Fruit fly (Drosophila melanogaster) whole organism, embryonic: ENCODE measurements around the gene SKIP.
A peak's percentile ranks its signal among the peaks of the same experiment; 100 is the strongest.

Source experiments
- Abd-B ChIP-seq: fragments of 200-800 bp; sonication (Bioruptor generic); optimal IDR thresholded peaks from 2 replicates; lab custom pipeline; 2018; ENCODE audit warnings: missing biosample characterization, mild to moderate bottlenecking, missing genetic modification characterization, moderate library complexity
- Asciz ChIP-seq: fragments of 200-800 bp; sonication (Bioruptor generic); optimal IDR thresholded peaks from 2 replicates; lab custom pipeline; 2017; ENCODE audit warnings: missing biosample characterization, mild to moderate bottlenecking, missing genetic modification characterization, missing genetic modification reagents
- Atf-2 ChIP-seq: fragments of 200-800 bp; sonication (Bioruptor generic); optimal IDR thresholded peaks from 2 replicates; lab custom pipeline; 2016; ENCODE audit warnings: missing biosample characterization, missing genetic modification characterization
- Awh ChIP-seq: fragments of 200-800 bp; sonication (Bioruptor generic); IDR thresholded peaks from 2 replicates; pipeline ENCODE4, ENCODE4 v1.3.6; 2022; ENCODE audit warnings: missing biosample characterization, missing genetic modification characterization
- BtbVII ChIP-seq: fragments of 200-800 bp; sonication (Bioruptor generic); optimal IDR thresholded peaks from 3 replicates; lab custom pipeline; 2017; ENCODE audit warnings: missing biosample characterization, mild to moderate bottlenecking, missing genetic modification characterization
- CG10274 ChIP-seq: fragments of 200-800 bp; sonication (Bioruptor generic); optimal IDR thresholded peaks from 3 replicates; lab custom pipeline; 2017; ENCODE audit warnings: missing biosample characterization, mild to moderate bottlenecking, missing genetic modification characterization
- CG10654 ChIP-seq: fragments of 200-800 bp; sonication (Bioruptor generic); optimal IDR thresholded peaks from 2 replicates; lab custom pipeline; 2016; ENCODE audit warnings: missing biosample characterization, missing genetic modification characterization
- CG12104 ChIP-seq: fragments of 200-800 bp; sonication (Bioruptor generic); optimal IDR thresholded peaks from 3 replicates; lab custom pipeline; 2016; ENCODE audit warnings: missing biosample characterization, missing genetic modification characterization
- CG14667 ChIP-seq: fragments of 200-800 bp; sonication (Bioruptor generic); IDR thresholded peaks from 2 replicates; pipeline ENCODE4 v1.3.6; 2022; ENCODE audit warnings: missing biosample characterization, missing genetic modification characterization
- CG16863 ChIP-seq: fragments of 200-800 bp; sonication (Bioruptor generic); optimal IDR thresholded peaks from 3 replicates; lab custom pipeline; 2016; ENCODE audit warnings: missing biosample characterization, missing genetic modification characterization
- CG1792 ChIP-seq: fragments of 200-800 bp; sonication (Bioruptor generic); optimal IDR thresholded peaks from 2 replicates; lab custom pipeline; 2016; ENCODE audit warnings: missing biosample characterization, missing genetic modification characterization
- CG18619 ChIP-seq: fragments of 200-800 bp; sonication (Bioruptor generic); optimal IDR thresholded peaks from 3 replicates; lab custom pipeline; 2017; ENCODE audit warnings: missing biosample characterization, mild to moderate bottlenecking, missing genetic modification characterization
- CG18764 ChIP-seq: fragments of 200-800 bp; sonication (Bioruptor generic); optimal IDR thresholded peaks from 3 replicates; lab custom pipeline; 2016; ENCODE audit warnings: missing biosample characterization, missing genetic modification characterization
- CG4360 ChIP-seq: fragments of 200-800 bp; sonication (Bioruptor generic); IDR thresholded peaks from 2 replicates; pipeline ENCODE4 v1.3.6; 2022; ENCODE audit warnings: missing biosample characterization, missing genetic modification characterization
- CG6683 ChIP-seq: fragments of 200-800 bp; sonication (Bioruptor generic); optimal IDR thresholded peaks from 2 replicates; lab custom pipeline; 2017; ENCODE audit warnings: missing biosample characterization, mild to moderate bottlenecking, missing genetic modification characterization, missing genetic modification reagents
- CG6765 ChIP-seq: fragments of 200-800 bp; sonication (Bioruptor generic); optimal IDR thresholded peaks from 3 replicates; lab custom pipeline; 2017; ENCODE audit warnings: missing biosample characterization, mild to moderate bottlenecking, missing genetic modification characterization
- CG7786 ChIP-seq: fragments of 200-800 bp; sonication (Bioruptor generic); optimal IDR thresholded peaks from 2 replicates; lab custom pipeline; 2016; ENCODE audit warnings: missing biosample characterization, missing genetic modification characterization
- CG7839 ChIP-seq: fragments of 200-800 bp; sonication (Bioruptor generic); optimal IDR thresholded peaks from 3 replicates; lab custom pipeline; 2018; ENCODE audit warnings: missing biosample characterization, mild to moderate bottlenecking, missing genetic modification characterization, moderate library complexity
- CG7963 ChIP-seq: fragments of 200-800 bp; sonication (Bioruptor generic); IDR thresholded peaks from 3 replicates; pipeline ENCODE4 v1.3.6; 2022; ENCODE audit warnings: missing biosample characterization, missing genetic modification characterization; ENCODE audit not compliant: partially characterized antibody
- CG7987 ChIP-seq: fragments of 200-800 bp; sonication (Bioruptor generic); optimal IDR thresholded peaks from 2 replicates; lab custom pipeline; 2018; ENCODE audit warnings: missing biosample characterization, mild to moderate bottlenecking, missing genetic modification characterization, moderate library complexity
- CTCF ChIP-seq: fragments of 200-800 bp; sonication (Bioruptor generic); optimal IDR thresholded peaks from 2 replicates; lab custom pipeline; 2017; ENCODE audit warnings: missing biosample characterization, mild to moderate bottlenecking, missing genetic modification characterization, moderate library complexity
- Dad ChIP-seq: fragments of 200-800 bp; sonication (Bioruptor generic); optimal IDR thresholded peaks from 3 replicates; lab custom pipeline; 2016; ENCODE audit warnings: missing biosample characterization, missing genetic modification characterization
- Dbx ChIP-seq: fragments of 200-800 bp; sonication (Bioruptor generic); IDR thresholded peaks from 3 replicates; pipeline ENCODE4 v1.3.6; 2022; ENCODE audit warnings: missing biosample characterization, missing genetic modification characterization
- Doc3 ChIP-seq: fragments of 200-800 bp; sonication (Bioruptor generic); IDR thresholded peaks from 3 replicates; pipeline ENCODE4 v1.3.6; 2022; ENCODE audit warnings: missing biosample characterization, missing genetic modification characterization; ENCODE audit not compliant: partially characterized antibody
- Drgx ChIP-seq: fragments of 200-800 bp; sonication (Bioruptor generic); IDR thresholded peaks from 2 replicates; pipeline ENCODE4 v1.3.6; 2022; ENCODE audit warnings: missing biosample characterization, missing genetic modification characterization
- Max ChIP-seq: fragments of 200-800 bp; sonication (Bioruptor generic); optimal IDR thresholded peaks from 2 replicates; lab custom pipeline; 2016; ENCODE audit warnings: missing biosample characterization, mild to moderate bottlenecking, missing genetic modification characterization
- Myb ChIP-seq: fragments of 200-800 bp; sonication (Bioruptor generic); optimal IDR thresholded peaks from 2 replicates; lab custom pipeline; 2016; ENCODE audit warnings: missing biosample characterization, missing genetic modification characterization
- NfI ChIP-seq: fragments of 200-800 bp; sonication (Bioruptor generic); optimal IDR thresholded peaks from 3 replicates; lab custom pipeline; 2018; ENCODE audit warnings: missing biosample characterization, mild to moderate bottlenecking, missing genetic modification characterization, moderate library complexity
- PHDP ChIP-seq: fragments of 200-800 bp; sonication (Bioruptor generic); optimal IDR thresholded peaks from 3 replicates; lab custom pipeline; 2018; ENCODE audit warnings: missing biosample characterization, mild to moderate bottlenecking, missing genetic modification characterization, moderate library complexity
- Pdp1 ChIP-seq, 2 experiments: fragments of 200-800 bp; sonication (Bioruptor generic); optimal IDR thresholded peaks; 3 replicates each; lab custom pipeline; 2016; ENCODE audit warnings: missing biosample characterization in 2 of 2, missing genetic modification characterization in 2 of 2, mild to moderate bottlenecking in 1 of 2, moderate library complexity in 1 of 2
- Stat92E ChIP-seq, 3 experiments: fragments of >200 bp in 2 of 3; fragments of 200-800 bp in 1 of 3; sonication (Bioruptor generic) in 1 of 3; optimal IDR thresholded peaks; 2 replicates each; lab custom pipeline; 2017 to 2019; ENCODE audit warnings: missing biosample characterization in 3 of 3, missing genetic modification characterization in 3 of 3, mild to moderate bottlenecking in 1 of 3, moderate library complexity in 1 of 3
- YL-1 ChIP-seq: fragments of 200-800 bp; sonication (Bioruptor generic); optimal IDR thresholded peaks from 3 replicates; lab custom pipeline; 2017; ENCODE audit warnings: missing biosample characterization, mild to moderate bottlenecking, missing genetic modification characterization
- bigmax ChIP-seq: fragments of 200-800 bp; sonication (Bioruptor generic); optimal IDR thresholded peaks from 2 replicates; lab custom pipeline; 2018; ENCODE audit warnings: missing biosample characterization, mild to moderate bottlenecking, missing genetic modification characterization
- crc ChIP-seq: fragments of 200-800 bp; sonication (Bioruptor generic); optimal IDR thresholded peaks from 2 replicates; lab custom pipeline; 2016; ENCODE audit warnings: missing biosample characterization, missing genetic modification characterization
- dmrt99B ChIP-seq: fragments of 200-800 bp; sonication (Bioruptor generic); optimal IDR thresholded peaks from 2 replicates; lab custom pipeline; 2018; ENCODE audit warnings: missing biosample characterization, mild to moderate bottlenecking, missing genetic modification characterization, moderate library complexity
- eve ChIP-seq, 2 experiments: fragments of >200 bp; optimal IDR thresholded peaks; 2 replicates each; lab custom pipeline; 2017; ENCODE audit warnings: missing biosample characterization in 2 of 2, missing genetic modification characterization in 2 of 2
- fd3F ChIP-seq: fragments of 200-800 bp; sonication (Bioruptor generic); optimal IDR thresholded peaks from 2 replicates; lab custom pipeline; 2018; ENCODE audit warnings: missing biosample characterization, mild to moderate bottlenecking, missing genetic modification characterization, moderate library complexity
- hbn ChIP-seq: fragments of 200-800 bp; sonication (Bioruptor generic); IDR thresholded peaks from 2 replicates; pipeline ENCODE4 v1.3.6; 2022; ENCODE audit warnings: missing biosample characterization, missing genetic modification characterization; ENCODE audit not compliant: partially characterized antibody
- lilli ChIP-seq: fragments of 200-800 bp; sonication (Bioruptor generic); optimal IDR thresholded peaks from 3 replicates; lab custom pipeline; 2016; ENCODE audit warnings: missing biosample characterization, missing genetic modification characterization
- nerfin-2 ChIP-seq: fragments of 200-800 bp; sonication (Bioruptor generic); IDR thresholded peaks from 2 replicates; pipeline ENCODE4 v1.3.6; 2022; ENCODE audit warnings: missing biosample characterization, missing genetic modification characterization; ENCODE audit not compliant: partially characterized antibody
- nmo ChIP-seq: fragments of 200-800 bp; sonication (Bioruptor generic); optimal IDR thresholded peaks from 2 replicates; lab custom pipeline; 2018; ENCODE audit warnings: missing biosample characterization, mild to moderate bottlenecking, missing genetic modification characterization, moderate library complexity
- pan ChIP-seq, 4 experiments: fragments of >200 bp in 3 of 4; fragments of 200-800 bp in 1 of 4; sonication (Bioruptor generic) in 1 of 4; optimal IDR thresholded peaks in 3 of 4; IDR thresholded peaks in 1 of 4; 2 replicates each; pipeline versions ENCODE4 v1.3.6 to Lab custom; 2017 to 2022; ENCODE audit warnings: missing biosample characterization in 2 of 4, missing genetic modification characterization in 2 of 4, mixed read lengths in 1 of 4
- pita ChIP-seq: fragments of 200-800 bp; sonication (Bioruptor generic); optimal IDR thresholded peaks from 2 replicates; lab custom pipeline; 2017; ENCODE audit warnings: missing biosample characterization, mild to moderate bottlenecking, missing genetic modification characterization
- ranshi ChIP-seq: fragments of 200-800 bp; sonication (Bioruptor generic); IDR thresholded peaks from 2 replicates; pipeline ENCODE4 v1.3.6; 2022; ENCODE audit warnings: missing biosample characterization, missing genetic modification characterization
- sob ChIP-seq: fragments of 200-800 bp; sonication (Bioruptor generic); IDR thresholded peaks from 2 replicates; pipeline ENCODE4 v1.3.6; 2022; ENCODE audit warnings: missing biosample characterization, missing genetic modification characterization
- sqz ChIP-seq: fragments of 200-800 bp; sonication (Bioruptor generic); optimal IDR thresholded peaks from 3 replicates; lab custom pipeline; 2018; ENCODE audit warnings: missing biosample characterization, mild to moderate bottlenecking, missing genetic modification characterization
- tna ChIP-seq: fragments of 200-800 bp; sonication (Bioruptor generic); IDR thresholded peaks from 2 replicates; pipeline ENCODE4 v1.3.6; 2022; ENCODE audit warnings: missing biosample characterization, missing genetic modification characterization; ENCODE audit not compliant: partially characterized antibody
- zen2 ChIP-seq: fragments of 200-800 bp; sonication (Bioruptor generic); IDR thresholded peaks from 3 replicates; pipeline ENCODE4 v1.3.6; 2022; ENCODE audit warnings: missing biosample characterization, missing genetic modification characterization; ENCODE audit not compliant: partially characterized antibody
- zfh1 ChIP-seq: fragments of 200-800 bp; sonication (Bioruptor generic); IDR thresholded peaks from 3 replicates; pipeline ENCODE4 v1.3.6; 2022; ENCODE audit warnings: missing biosample characterization, missing genetic modification characterization

The SKIP gene

DNA sequence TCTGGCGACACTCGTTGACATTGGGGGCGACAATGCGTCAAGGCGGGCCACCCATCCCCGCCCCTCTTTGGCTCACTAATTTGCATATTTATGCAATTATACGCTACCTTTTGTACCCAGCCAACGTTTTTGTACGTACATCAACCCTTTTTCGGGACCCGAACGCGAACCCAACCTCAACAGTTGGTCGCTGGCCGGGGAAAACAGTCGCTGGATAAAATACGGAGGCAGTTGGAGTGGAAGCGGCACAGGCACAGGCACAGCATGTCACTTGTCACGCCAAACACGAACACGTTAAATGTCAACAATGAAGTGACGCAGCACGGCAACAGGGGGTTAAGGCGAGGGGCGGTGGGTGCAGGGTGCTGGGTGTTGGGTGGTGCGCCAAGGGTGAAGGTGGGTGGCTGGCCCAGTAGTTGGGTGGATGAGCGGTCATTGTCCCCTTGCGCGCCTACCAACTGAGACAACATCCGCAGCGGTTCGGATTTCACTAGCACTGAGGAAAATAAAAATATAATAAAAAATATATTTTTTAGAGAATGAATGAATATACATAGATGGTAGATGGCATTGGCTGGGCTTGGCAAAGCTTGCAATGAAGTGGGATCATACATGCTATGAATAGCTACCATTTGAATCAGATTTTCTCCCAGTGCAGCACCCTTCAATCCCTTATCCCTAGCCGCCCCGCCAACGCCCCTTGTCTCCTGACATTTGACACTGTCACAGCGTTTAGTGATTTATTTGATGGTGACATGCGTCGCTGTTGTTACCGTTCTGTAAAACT, 127.2 kb downstream of the SKIP start (continued):
- no peak for TF ChIP-seq crc (GFP tag; lab: Kevin White, UChicago)
- no peak for TF ChIP-seq hbn (GFP tag; lab: Robert Waterston, UW)
- TF ChIP-seq sqz (GFP tag; lab: Kevin White, UChicago) = no peak
- TF ChIP-seq PHDP = no peak
- no peak for TF ChIP-seq Stat92E (GFP tag; optimal IDR thresholded peaks at IDR 0.05; lab: Kevin White, UChicago)
- TF ChIP-seq ranshi (GFP tag; lab: Robert Waterston, UW) = peak; percentile 46; the same call in 1 of the 2 replicates
- TF ChIP-seq CG4360 (GFP tag; lab: Robert Waterston, UW) = no peak
- TF ChIP-seq Pdp1 (GFP tag; optimal IDR thresholded peaks at IDR 0.05; lab: Kevin White, UChicago) = no peak
- peak; percentile 45; the same call in 1 of the 2 replicates for TF ChIP-seq CG14667
- no peak for TF ChIP-seq CG12104 (GFP tag; lab: Kevin White, UChicago)
- TF ChIP-seq Dbx (GFP tag; lab: Robert Waterston, UW) = 0 out of 3 replicates have a peak, but pooled peaks have one; percentile 34
- TF ChIP-seq Doc3 (GFP tag; lab: Robert Waterston, UW) = no peak
- no peak for TF ChIP-seq CG6765 (GFP tag; lab: Kevin White, UChicago)
- no peak for TF ChIP-seq Myb
- no peak for TF ChIP-seq CTCF (GFP tag; lab: Kevin White, UChicago)
- no peak for TF ChIP-seq NfI
- no peak for TF ChIP-seq CG10274 (GFP tag; lab: Kevin White, UChicago)
- TF ChIP-seq CG1792 = no peak
- TF ChIP-seq tna (GFP tag; lab: Robert Waterston, UW) = no peak
- no peak for TF ChIP-seq CG10654
- peak; percentile 40 for TF ChIP-seq dmrt99B (tag; lab: Kevin White, UChicago)
- TF ChIP-seq CG18764 (GFP tag; lab: Kevin White, UChicago) = no peak
- no peak for TF ChIP-seq eve (GFP tag; optimal IDR thresholded peaks at IDR 0.05; lab: Kevin White, UChicago)
- no peak for TF ChIP-seq nerfin-2 (GFP tag; lab: Robert Waterston, UW)
- TF ChIP-seq YL-1 = no peak
- TF ChIP-seq Dad (GFP tag; lab: Kevin White, UChicago) = no peak
- no peak for TF ChIP-seq Awh
- TF ChIP-seq fd3F (GFP tag; lab: Kevin White, UChicago) = no peak
- peak; percentile 44 for TF ChIP-seq CG7839 (tag; lab: Kevin White, UChicago)
- TF ChIP-seq pan (optimal IDR thresholded peaks at IDR 0.05; lab: Kevin White, UChicago) = no peak
- no peak for TF ChIP-seq pan (GFP tag; optimal IDR thresholded peaks at IDR 0.05 in 1 of 2, IDR thresholded peaks at IDR 0.05 in 1 of 2)
- no peak for TF ChIP-seq CG6683
- TF ChIP-seq Max (GFP tag; lab: Kevin White, UChicago) = no peak
- TF ChIP-seq Abd-B (GFP tag; lab: Kevin White, UChicago) = no peak
- TF ChIP-seq CG16863 (GFP tag; lab: Kevin White, UChicago) = no peak
- no peak for TF ChIP-seq zen2 (GFP tag; lab: Robert Waterston, UW)
- no peak for TF ChIP-seq bigmax (GFP tag; lab: Kevin White, UChicago)
- no peak for TF ChIP-seq pita
- no peak for TF ChIP-seq sob (GFP tag; lab: Robert Waterston, UW)
- no peak for TF ChIP-seq Drgx (GFP tag; lab: Robert Waterston, UW)
- TF ChIP-seq CG7987 (GFP tag; lab: Kevin White, UChicago) = no peak
- TF ChIP-seq Asciz = no peak
- TF ChIP-seq CG7963 (GFP tag; lab: Robert Waterston, UW) = no peak
- TF ChIP-seq CG18619 (GFP tag; lab: Kevin White, UChicago) = no peak
- no peak for TF ChIP-seq CG7786 (GFP tag; lab: Kevin White, UChicago)
- TF ChIP-seq lilli (GFP tag; lab: Kevin White, UChicago) = no peak
- TF ChIP-seq nmo (GFP tag; lab: Kevin White, UChicago) = peak; percentile 37
- TF ChIP-seq zfh1 (GFP tag; lab: Robert Waterston, UW) = no peak
- no peak for TF ChIP-seq BtbVII (GFP tag; lab: Kevin White, UChicago)
- TF ChIP-seq Atf-2 = no peak
